Worm (Caenorhabditis elegans): ENCODE data around the gene C44C1.6.

- TF ChIP-seq cog-1 (tag; optimal IDR thresholded peaks at IDR 0.05) (no peak), med-1 (GFP tag; optimal IDR thresholded peaks at IDR 0.05; ENCODE audit: insufficient read depth) (no peak), ztf-29 (GFP tag; IDR thresholded peaks at IDR 0.05) (no peak)
Measured at ce11 chrX:977958-978686, 8.1 kb upstream of the C44C1.6 start, which contains the start of gene abhd-3.2.
